Fruit fly (Drosophila melanogaster) whole organism, prepupa: ENCODE measurements around the gene ND-MNLL.

Experiments
- CG11294 ChIP-seq: fragments of 200-800 bp; sonication (Bioruptor generic); IDR thresholded peaks from 2 replicates; pipeline ENCODE4 v1.3.6; 2022; ENCODE audit warnings: missing biosample characterization, missing genetic modification characterization
- Hr39 ChIP-seq: fragments of 200-800 bp; sonication (Bioruptor generic); optimal IDR thresholded peaks from 2 replicates; lab custom pipeline; 2016; ENCODE audit warnings: missing biosample characterization, missing genetic modification characterization
- Met ChIP-seq: fragments of 200-800 bp; sonication (Bioruptor generic); optimal IDR thresholded peaks from 3 replicates; lab custom pipeline; 2016; ENCODE audit warnings: missing biosample characterization, missing genetic modification characterization

DNA sequence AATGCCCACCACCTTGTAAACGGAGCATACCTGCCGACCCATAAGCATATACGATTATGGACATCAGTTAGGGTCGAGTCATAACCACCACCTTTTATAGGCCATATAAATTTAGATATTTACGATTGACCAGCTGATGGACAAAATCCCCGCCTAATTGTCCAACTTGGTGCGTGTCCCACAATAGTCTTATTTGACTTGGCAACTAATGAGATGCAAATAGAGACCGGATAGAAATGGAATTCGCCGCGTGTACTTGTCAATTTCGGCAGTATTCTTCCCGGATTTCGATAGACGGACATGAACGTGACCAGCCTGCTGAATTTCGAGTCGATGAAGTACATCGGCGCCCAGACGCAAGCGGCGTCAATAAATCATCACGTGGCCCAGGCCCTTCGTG, 9.2 kb downstream of the ND-MNLL start, which contains the start of gene Ir7g:
- TF ChIP-seq CG11294 (GFP tag; lab: Robert Waterston, UW) (no peak), Hr39 (GFP tag; lab: Kevin White, UChicago) (no peak), Met (GFP tag; lab: Kevin White, UChicago) (no peak)
